Worm (Caenorhabditis elegans) whole organism, L1 larva: Measurements from ENCODE around the gene ssp-36.

ENCODE experiments used
- elt-3 ChIP-seq, 6 experiments: fragments of 150-350 bp in 1 of 6; sonication (generic microtip); optimal IDR thresholded peaks; 2 replicates each; lab custom pipeline; 2017 to 2018; ENCODE audit warnings: missing biosample characterization in 6 of 6, missing genetic modification characterization in 6 of 6, inconsistent platforms in 1 of 6
- ztf-4 ChIP-seq: fragments of 150-350 bp; optimal IDR thresholded peaks from 2 replicates; lab custom pipeline; 2014; ENCODE audit warnings: missing biosample characterization, missing genetic modification characterization

ce11 chrIV:9766250-9766649 is at the start of gene ssp-36:
- TF ChIP-seq elt-3 (tag; optimal IDR thresholded peaks at IDR 0.05; lab: Kevin White, UChicago) (no peak), ztf-4 (tag; lab: Kevin White, UChicago) (no peak)
